Fruit fly (Drosophila melanogaster) whole organism, embryonic: Measurements from ENCODE around the gene CG11309.

Experiments used
- Atf-2 ChIP-seq: fragments of 200-800 bp; sonication (Bioruptor generic); optimal IDR thresholded peaks from 2 replicates; lab custom pipeline; 2016; ENCODE audit warnings: missing biosample characterization, missing genetic modification characterization
- Bteb2 ChIP-seq: fragments of 200-800 bp; sonication (Bioruptor generic); optimal IDR thresholded peaks from 2 replicates; lab custom pipeline; 2016; ENCODE audit warnings: missing biosample characterization, missing genetic modification characterization
- CG10147 ChIP-seq: fragments of 200-800 bp; sonication (Bioruptor generic); optimal IDR thresholded peaks from 2 replicates; lab custom pipeline; 2019; ENCODE audit warnings: missing biosample characterization, mild to moderate bottlenecking, missing genetic modification characterization, moderate library complexity
- CG10274 ChIP-seq: fragments of 200-800 bp; sonication (Bioruptor generic); optimal IDR thresholded peaks from 3 replicates; lab custom pipeline; 2017; ENCODE audit warnings: missing biosample characterization, mild to moderate bottlenecking, missing genetic modification characterization
- CG10431 ChIP-seq: fragments of 200-800 bp; sonication (Bioruptor generic); optimal IDR thresholded peaks from 3 replicates; lab custom pipeline; 2018; ENCODE audit warnings: missing biosample characterization, mild to moderate bottlenecking, missing genetic modification characterization
- CG11085 ChIP-seq: fragments of 200-800 bp; sonication (Bioruptor generic); IDR thresholded peaks from 2 replicates; pipeline ENCODE4 v1.3.6; 2022; ENCODE audit warnings: missing biosample characterization, missing genetic modification characterization
- CG11504 ChIP-seq: fragments of 200-800 bp; sonication (Bioruptor generic); optimal IDR thresholded peaks from 3 replicates; lab custom pipeline; 2019; ENCODE audit warnings: missing biosample characterization, mild to moderate bottlenecking, missing genetic modification characterization, moderate library complexity
- CG1233 ChIP-seq: fragments of 200-800 bp; sonication (Bioruptor generic); optimal IDR thresholded peaks from 4 replicates; lab custom pipeline; 2018; ENCODE audit warnings: missing biosample characterization, mild to moderate bottlenecking, missing genetic modification characterization
- CG13123 ChIP-seq: fragments of 200-800 bp; sonication (Bioruptor generic); optimal IDR thresholded peaks from 2 replicates; lab custom pipeline; 2016; ENCODE audit warnings: missing biosample characterization, missing genetic modification characterization
- CG14441 ChIP-seq: fragments of 200-800 bp; sonication (Bioruptor generic); IDR thresholded peaks from 2 replicates; pipeline ENCODE4 v1.3.6; 2022; ENCODE audit warnings: missing biosample characterization, missing genetic modification characterization
- CG14667 ChIP-seq: fragments of 200-800 bp; sonication (Bioruptor generic); IDR thresholded peaks from 2 replicates; pipeline ENCODE4 v1.3.6; 2022; ENCODE audit warnings: missing biosample characterization, missing genetic modification characterization
- CG15011 ChIP-seq: fragments of 200-800 bp; sonication (Bioruptor generic); optimal IDR thresholded peaks from 3 replicates; lab custom pipeline; 2018; ENCODE audit warnings: missing biosample characterization, mild to moderate bottlenecking, missing genetic modification characterization
- CG17328 ChIP-seq: fragments of 200-800 bp; sonication (Bioruptor generic); IDR thresholded peaks from 2 replicates; pipeline ENCODE4 v1.3.6; 2022; ENCODE audit warnings: missing biosample characterization, missing genetic modification characterization
- CG17385 ChIP-seq: fragments of 200-800 bp; sonication (Bioruptor generic); optimal IDR thresholded peaks from 3 replicates; lab custom pipeline; 2018; ENCODE audit warnings: missing biosample characterization, mild to moderate bottlenecking, missing genetic modification characterization
- CG17912 ChIP-seq: fragments of 200-800 bp; sonication (Bioruptor generic); optimal IDR thresholded peaks from 2 replicates; lab custom pipeline; 2018; ENCODE audit warnings: missing biosample characterization, mild to moderate bottlenecking, missing genetic modification characterization
- CG34422 ChIP-seq: fragments of 200-800 bp; sonication (Bioruptor generic); IDR thresholded peaks from 3 replicates; pipeline ENCODE4 v1.3.6; 2022; ENCODE audit warnings: missing biosample characterization, missing genetic modification characterization
- CG6689 ChIP-seq: fragments of 200-800 bp; sonication (Bioruptor generic); IDR thresholded peaks from 2 replicates; pipeline ENCODE4 v1.3.6; 2022; ENCODE audit warnings: missing biosample characterization, missing genetic modification characterization
- CG7271 ChIP-seq: fragments of 200-800 bp; sonication (Bioruptor generic); optimal IDR thresholded peaks from 2 replicates; lab custom pipeline; 2018; ENCODE audit warnings: missing biosample characterization, mild to moderate bottlenecking, missing genetic modification characterization, moderate library complexity
- CG7357 ChIP-seq: fragments of 200-800 bp; sonication (Bioruptor generic); IDR thresholded peaks from 3 replicates; pipeline ENCODE4 v1.3.6; 2022; ENCODE audit warnings: missing biosample characterization, missing genetic modification characterization
- CG7745 ChIP-seq: fragments of 200-800 bp; sonication (Bioruptor generic); optimal IDR thresholded peaks from 2 replicates; lab custom pipeline; 2018; ENCODE audit warnings: missing biosample characterization, mild to moderate bottlenecking, missing genetic modification characterization, moderate library complexity
- Dbx ChIP-seq: fragments of 200-800 bp; sonication (Bioruptor generic); IDR thresholded peaks from 3 replicates; pipeline ENCODE4 v1.3.6; 2022; ENCODE audit warnings: missing biosample characterization, missing genetic modification characterization
- Dek ChIP-seq: fragments of 200-800 bp; sonication (Bioruptor generic); optimal IDR thresholded peaks from 3 replicates; lab custom pipeline; 2019; ENCODE audit warnings: missing biosample characterization, mild to moderate bottlenecking, missing genetic modification characterization, moderate library complexity
- Dll ChIP-seq: fragments of 200-800 bp; sonication (Bioruptor generic); IDR thresholded peaks from 4 replicates; pipeline ENCODE4 v1.3.6; 2022; ENCODE audit warnings: missing biosample characterization, missing genetic modification characterization; ENCODE audit not compliant: partially characterized antibody
- Eip74EF ChIP-seq, 2 experiments: fragments of 200-800 bp in 1 of 2; fragments of >200 bp in 1 of 2; sonication (Bioruptor generic) in 1 of 2; optimal IDR thresholded peaks; 2 replicates each; lab custom pipeline; 2017 to 2019; ENCODE audit warnings: missing biosample characterization in 2 of 2, missing genetic modification characterization in 2 of 2, mild to moderate bottlenecking in 1 of 2, moderate library complexity in 1 of 2
- H15 ChIP-seq: fragments of 200-800 bp; sonication (Bioruptor generic); IDR thresholded peaks from 3 replicates; pipeline ENCODE4 v1.3.6; 2022; ENCODE audit warnings: missing biosample characterization, missing genetic modification characterization
- Hmx ChIP-seq: fragments of 200-800 bp; sonication (Bioruptor generic); optimal IDR thresholded peaks from 2 replicates; lab custom pipeline; 2016; ENCODE audit warnings: missing biosample characterization, missing genetic modification characterization
- Hr78 ChIP-seq, 2 experiments: fragments of 200-800 bp in 1 of 2; fragments of >200 bp in 1 of 2; sonication (Bioruptor generic) in 1 of 2; optimal IDR thresholded peaks; 2 replicates each; lab custom pipeline; 2017 to 2019; ENCODE audit warnings: missing biosample characterization in 2 of 2, missing genetic modification characterization in 2 of 2, mild to moderate bottlenecking in 1 of 2, moderate library complexity in 1 of 2
- Opbp ChIP-seq: fragments of 200-800 bp; sonication (Bioruptor generic); IDR thresholded peaks from 3 replicates; pipeline ENCODE4 v1.3.6; 2022; ENCODE audit warnings: missing biosample characterization, missing genetic modification characterization; ENCODE audit not compliant: partially characterized antibody
- PHDP ChIP-seq: fragments of 200-800 bp; sonication (Bioruptor generic); optimal IDR thresholded peaks from 3 replicates; lab custom pipeline; 2018; ENCODE audit warnings: missing biosample characterization, mild to moderate bottlenecking, missing genetic modification characterization, moderate library complexity
- amos ChIP-seq: fragments of 200-800 bp; sonication (Bioruptor generic); IDR thresholded peaks from 2 replicates; pipeline ENCODE4 v1.3.6; 2022; ENCODE audit warnings: missing biosample characterization, missing genetic modification characterization; ENCODE audit not compliant: partially characterized antibody
- ap ChIP-seq: fragments of 200-800 bp; sonication (Bioruptor generic); IDR thresholded peaks from 2 replicates; pipeline ENCODE4 v1.3.6; 2022; ENCODE audit warnings: missing biosample characterization, missing genetic modification characterization
- az2 ChIP-seq: fragments of 200-800 bp; sonication (Bioruptor generic); optimal IDR thresholded peaks from 3 replicates; lab custom pipeline; 2016; ENCODE audit warnings: missing biosample characterization, missing genetic modification characterization
- br ChIP-seq: fragments of >200 bp; optimal IDR thresholded peaks from 2 replicates; lab custom pipeline; 2017
- caup ChIP-seq: fragments of 200-800 bp; sonication (Bioruptor generic); optimal IDR thresholded peaks from 3 replicates; lab custom pipeline; 2017; ENCODE audit warnings: missing biosample characterization, mild to moderate bottlenecking, missing genetic modification characterization, moderate library complexity; ENCODE audit not compliant: severe bottlenecking
- crc ChIP-seq: fragments of 200-800 bp; sonication (Bioruptor generic); optimal IDR thresholded peaks from 2 replicates; lab custom pipeline; 2016; ENCODE audit warnings: missing biosample characterization, missing genetic modification characterization
- croc ChIP-seq: fragments of 200-800 bp; sonication (Bioruptor generic); conservative IDR thresholded peaks from 3 replicates; pipeline ENCODE4 v1.3.6; 2022; ENCODE audit warnings: missing biosample characterization, missing genetic modification characterization
- ftz-f1 ChIP-seq: fragments of 200-800 bp; sonication (Bioruptor generic); optimal IDR thresholded peaks from 2 replicates; lab custom pipeline; 2016; ENCODE audit warnings: missing biosample characterization, missing genetic modification characterization
- gem ChIP-seq: fragments of 200-800 bp; sonication (Bioruptor generic); optimal IDR thresholded peaks from 2 replicates; lab custom pipeline; 2019; ENCODE audit warnings: missing biosample characterization, mild to moderate bottlenecking, missing genetic modification characterization, moderate library complexity
- ind ChIP-seq: fragments of 200-800 bp; sonication (Bioruptor generic); optimal IDR thresholded peaks from 3 replicates; lab custom pipeline; 2016; ENCODE audit warnings: missing biosample characterization, missing genetic modification characterization
- lab ChIP-seq: fragments of 200-800 bp; sonication (Bioruptor generic); optimal IDR thresholded peaks from 3 replicates; lab custom pipeline; 2017; ENCODE audit warnings: missing biosample characterization, missing genetic modification characterization, mild to moderate bottlenecking, moderate library complexity, missing genetic modification reagents
- lmd ChIP-seq: fragments of 200-800 bp; sonication (Bioruptor generic); IDR thresholded peaks from 2 replicates; pipeline ENCODE4 v1.3.6; 2022; ENCODE audit warnings: missing biosample characterization, missing genetic modification characterization
- mld ChIP-seq: fragments of 200-800 bp; sonication (Bioruptor generic); IDR thresholded peaks from 3 replicates; pipeline ENCODE4 v1.3.6; 2022; ENCODE audit warnings: missing biosample characterization, missing genetic modification characterization; ENCODE audit not compliant: partially characterized antibody
- nom ChIP-seq: fragments of 200-800 bp; sonication (Bioruptor generic); optimal IDR thresholded peaks from 2 replicates; lab custom pipeline; 2017; ENCODE audit warnings: missing biosample characterization, missing genetic modification characterization, mild to moderate bottlenecking, moderate library complexity, missing genetic modification reagents
- peb ChIP-seq: fragments of 200-800 bp; sonication (Bioruptor generic); IDR thresholded peaks from 2 replicates; pipeline ENCODE4 v1.3.6; 2022; ENCODE audit warnings: missing biosample characterization, missing genetic modification characterization
- pum ChIP-seq: fragments of 200-800 bp; sonication (Bioruptor generic); optimal IDR thresholded peaks from 2 replicates; lab custom pipeline; 2016; ENCODE audit warnings: missing biosample characterization, missing genetic modification characterization
- pzg ChIP-seq: fragments of 200-800 bp; sonication (Bioruptor generic); optimal IDR thresholded peaks from 3 replicates; lab custom pipeline; 2018; ENCODE audit warnings: missing biosample characterization, mild to moderate bottlenecking, missing genetic modification characterization, moderate library complexity
- ranshi ChIP-seq: fragments of 200-800 bp; sonication (Bioruptor generic); IDR thresholded peaks from 2 replicates; pipeline ENCODE4 v1.3.6; 2022; ENCODE audit warnings: missing biosample characterization, missing genetic modification characterization
- sim ChIP-seq: fragments of 200-800 bp; sonication (Bioruptor generic); IDR thresholded peaks from 2 replicates; pipeline ENCODE4 v1.3.6; 2022; ENCODE audit warnings: missing biosample characterization, missing genetic modification characterization
- sr ChIP-seq: fragments of 200-800 bp; sonication (Bioruptor generic); IDR thresholded peaks from 3 replicates; pipeline ENCODE4 v1.3.6; 2022; ENCODE audit warnings: missing biosample characterization, missing genetic modification characterization
- yki ChIP-seq: fragments of >200 bp; optimal IDR thresholded peaks from 3 replicates; lab custom pipeline; 2018

CG11309 gene

dm6 chr3L:21304400-21304799 lies at the start of gene CG11309, which contains the start of gene CG7632 (continued):
- peak in 1 of 2 experiments; percentile 98 for TF ChIP-seq Hr78 (GFP tag; optimal IDR thresholded peaks at IDR 0.05; lab: Kevin White, UChicago)
- peak; percentile 98 for TF ChIP-seq Dbx
- peak; percentile 99 for TF ChIP-seq az2 (GFP tag; lab: Kevin White, UChicago)
- TF ChIP-seq lab = peak; percentile 100
- TF ChIP-seq Eip74EF (GFP tag; optimal IDR thresholded peaks at IDR 0.05; lab: Kevin White, UChicago) = peak in 1 of 2 experiments; percentile 100
- peak; percentile 98 for TF ChIP-seq sim (GFP tag; lab: Robert Waterston, UW)
- TF ChIP-seq nom (GFP tag; lab: Kevin White, UChicago) = peak; percentile 99
- peak; percentile 100 for TF ChIP-seq CG10147 (GFP tag; lab: Kevin White, UChicago)
- TF ChIP-seq caup (GFP tag; lab: Kevin White, UChicago) = peak; percentile 99
- TF ChIP-seq croc (GFP tag; lab: Robert Waterston, UW) = peak; percentile 96
- peak; percentile 98 for TF ChIP-seq CG11504 (tag; lab: Kevin White, UChicago)
- peak; percentile 49; the same call in 1 of the 4 replicates for TF ChIP-seq Dll
- peak; percentile 96 for TF ChIP-seq lmd (GFP tag; lab: Robert Waterston, UW)
- peak; percentile 89 for TF ChIP-seq CG14667 (GFP tag; lab: Robert Waterston, UW)
- peak; percentile 94 for TF ChIP-seq sr (GFP tag; lab: Robert Waterston, UW)
- peak; percentile 89 for TF ChIP-seq CG11085 (GFP tag; lab: Robert Waterston, UW)
- peak; percentile 96 for TF ChIP-seq Hmx (GFP tag; lab: Kevin White, UChicago)
- TF ChIP-seq pum (GFP tag; lab: Kevin White, UChicago) = peak; percentile 98
- TF ChIP-seq CG17385 (GFP tag; lab: Kevin White, UChicago) = peak; percentile 99
- TF ChIP-seq CG10274 = peak; percentile 94
- peak; percentile 100 for TF ChIP-seq CG7271
- TF ChIP-seq Dek (tag; lab: Kevin White, UChicago) = peak; percentile 99
- peak; percentile 33; the same call in 1 of the 2 replicates for TF ChIP-seq amos
- peak; percentile 85 for TF ChIP-seq CG7357 (GFP tag; lab: Robert Waterston, UW)
- TF ChIP-seq crc (GFP tag; lab: Kevin White, UChicago) = peak; percentile 98
- peak; percentile 67 for TF ChIP-seq pzg (GFP tag; lab: Kevin White, UChicago)
- TF ChIP-seq CG6689 (GFP tag; lab: Robert Waterston, UW) = peak; percentile 98
- TF ChIP-seq Atf-2 (GFP tag; lab: Kevin White, UChicago) = peak; percentile 97
- TF ChIP-seq yki = peak; percentile 57
- peak; percentile 96 for TF ChIP-seq peb (GFP tag; lab: Robert Waterston, UW)
- TF ChIP-seq CG15011 (GFP tag; lab: Kevin White, UChicago) = peak; percentile 99
- peak; percentile 99 for TF ChIP-seq CG17912 (GFP tag; lab: Kevin White, UChicago)
- peak; percentile 93 for TF ChIP-seq ftz-f1 (GFP tag; lab: Kevin White, UChicago)
- TF ChIP-seq CG17328 (GFP tag; lab: Robert Waterston, UW) = peak; percentile 99
- TF ChIP-seq CG34422 = peak; percentile 97
- TF ChIP-seq br (lab: Kevin White, UChicago) = no peak
- peak; percentile 97 for TF ChIP-seq ap (GFP tag; lab: Robert Waterston, UW)
- peak; percentile 99 for TF ChIP-seq CG1233
- TF ChIP-seq mld (GFP tag; lab: Robert Waterston, UW) = no peak
- TF ChIP-seq PHDP (tag; lab: Kevin White, UChicago) = peak; percentile 100
- peak; percentile 97 for TF ChIP-seq CG7745 (tag; lab: Kevin White, UChicago)
- peak; percentile 98 for TF ChIP-seq ind
- TF ChIP-seq ranshi (GFP tag; lab: Robert Waterston, UW) = peak; percentile 98
- peak; percentile 96 for TF ChIP-seq CG14441 (GFP tag; lab: Robert Waterston, UW)
- peak; percentile 97 for TF ChIP-seq CG13123
- TF ChIP-seq H15 = peak; percentile 96
- TF ChIP-seq Bteb2 = peak; percentile 99
- TF ChIP-seq Opbp (GFP tag; lab: Robert Waterston, UW) = no peak; the same call in 2 of the 3 replicates
- peak; percentile 98 for TF ChIP-seq CG10431 (GFP tag; lab: Kevin White, UChicago)
- TF ChIP-seq gem (tag; lab: Kevin White, UChicago) = peak; percentile 100
